Worm (Caenorhabditis elegans) whole organism, mixed stage, embryonic: ENCODE results near the gene cwp-5.

Experiments used
- M03D4.4 ChIP-seq: sonication (generic microtip); optimal IDR thresholded peaks from 2 replicates; lab custom pipeline; 2017; ENCODE audit warnings: mild to moderate bottlenecking, missing genetic modification characterization, missing compliant biosample characterization
- bed-3 ChIP-seq: fragments of 200-800 bp; sonication (Bioruptor generic); optimal IDR thresholded peaks from 3 replicates; lab custom pipeline; 2018; ENCODE audit warnings: mild to moderate bottlenecking, missing genetic modification characterization, moderate library complexity, missing compliant biosample characterization
- blmp-1 ChIP-seq: fragments of 150-350 bp; optimal IDR thresholded peaks from 2 replicates; lab custom pipeline; 2014; ENCODE audit warnings: missing biosample characterization, missing genetic modification characterization
- ceh-39 ChIP-seq: fragments of 150-350 bp; optimal IDR thresholded peaks from 2 replicates; lab custom pipeline; 2014; ENCODE audit warnings: missing biosample characterization, missing genetic modification characterization
- ceh-43 ChIP-seq: fragments of 200-800 bp; sonication (Bioruptor generic); optimal IDR thresholded peaks from 2 replicates; lab custom pipeline; 2018; ENCODE audit warnings: mild to moderate bottlenecking, missing genetic modification characterization, moderate library complexity, missing compliant biosample characterization
- ceh-83 ChIP-seq: fragments of 200-800 bp; sonication (Bioruptor generic); optimal IDR thresholded peaks from 2 replicates; lab custom pipeline; 2018; ENCODE audit warnings: mild to moderate bottlenecking, missing genetic modification characterization, missing compliant biosample characterization
- ces-1 ChIP-seq: fragments of 150-350 bp; optimal IDR thresholded peaks from 2 replicates; lab custom pipeline; 2014; ENCODE audit warnings: missing biosample characterization, missing genetic modification reagents, missing genetic modification characterization
- cnd-1 ChIP-seq: fragments of 200-800 bp; sonication (Bioruptor generic); optimal IDR thresholded peaks from 2 replicates; lab custom pipeline; 2018; ENCODE audit warnings: mild to moderate bottlenecking, missing genetic modification characterization, missing compliant biosample characterization
- drap-1 ChIP-seq: fragments of 200-800 bp; sonication (Bioruptor generic); optimal IDR thresholded peaks from 3 replicates; lab custom pipeline; 2018; ENCODE audit warnings: mild to moderate bottlenecking, missing genetic modification characterization, missing compliant biosample characterization
- elt-1 ChIP-seq: sonication (generic microtip); optimal IDR thresholded peaks from 2 replicates; lab custom pipeline; 2017; ENCODE audit warnings: missing genetic modification characterization, mild to moderate bottlenecking, missing compliant biosample characterization, antibody characterized with exemption, moderate library complexity, borderline replicate concordance; ENCODE audit not compliant: insufficient read depth
- elt-3 ChIP-seq: fragments of 150-350 bp; optimal IDR thresholded peaks from 2 replicates; lab custom pipeline; 2014; ENCODE audit warnings: missing biosample characterization, missing genetic modification characterization
- flh-1 ChIP-seq: fragments of 200-800 bp; sonication (Bioruptor generic); optimal IDR thresholded peaks from 2 replicates; lab custom pipeline; 2018; ENCODE audit warnings: mild to moderate bottlenecking, missing genetic modification characterization, moderate library complexity, missing compliant biosample characterization
- ham-2 ChIP-seq: fragments of 200-800 bp; sonication (Bioruptor generic); optimal IDR thresholded peaks from 2 replicates; lab custom pipeline; 2018; ENCODE audit warnings: mild to moderate bottlenecking, missing genetic modification characterization, missing compliant biosample characterization
- hlh-1 ChIP-seq: fragments of 150-350 bp; optimal IDR thresholded peaks from 2 replicates; lab custom pipeline; 2014; ENCODE audit warnings: missing biosample characterization, missing genetic modification reagents, missing genetic modification characterization
- lin-13 ChIP-seq: fragments of 150-350 bp; optimal IDR thresholded peaks from 2 replicates; lab custom pipeline; 2014; ENCODE audit warnings: missing biosample characterization, missing genetic modification characterization
- lin-32 ChIP-seq: fragments of 200-800 bp; sonication (Bioruptor generic); optimal IDR thresholded peaks from 2 replicates; lab custom pipeline; 2018; ENCODE audit warnings: mild to moderate bottlenecking, missing genetic modification characterization, missing compliant biosample characterization
- lsy-2 ChIP-seq: fragments of 150-350 bp; optimal IDR thresholded peaks from 2 replicates; lab custom pipeline; 2014; ENCODE audit warnings: missing biosample characterization, missing genetic modification characterization
- mab-5 ChIP-seq: fragments of 150-350 bp; optimal IDR thresholded peaks from 2 replicates; lab custom pipeline; 2014; ENCODE audit warnings: missing biosample characterization, missing genetic modification characterization
- mep-1 ChIP-seq: fragments of 150-350 bp; optimal IDR thresholded peaks from 2 replicates; lab custom pipeline; 2017; ENCODE audit warnings: missing biosample characterization, missing genetic modification reagents, missing genetic modification characterization, inconsistent platforms
- mls-2 ChIP-seq: sonication (generic microtip); optimal IDR thresholded peaks from 2 replicates; lab custom pipeline; 2016; ENCODE audit warnings: mild to moderate bottlenecking, missing genetic modification characterization, moderate library complexity, missing compliant biosample characterization
- nhr-12 ChIP-seq: fragments of 150-350 bp; optimal IDR thresholded peaks from 2 replicates; lab custom pipeline; 2014; ENCODE audit warnings: missing biosample characterization, missing genetic modification characterization
- nhr-2 ChIP-seq: fragments of 150-350 bp; optimal IDR thresholded peaks from 2 replicates; lab custom pipeline; 2014; ENCODE audit warnings: missing biosample characterization, missing genetic modification characterization
- nhr-237 ChIP-seq: fragments of 150-350 bp; optimal IDR thresholded peaks from 2 replicates; lab custom pipeline; 2014; ENCODE audit warnings: missing biosample characterization, missing genetic modification characterization
- nhr-28 ChIP-seq: fragments of 150-350 bp; optimal IDR thresholded peaks from 2 replicates; lab custom pipeline; 2014; ENCODE audit warnings: missing biosample characterization, missing genetic modification characterization
- nhr-76 ChIP-seq: sonication (generic microtip); optimal IDR thresholded peaks from 2 replicates; lab custom pipeline; 2017; ENCODE audit warnings: missing biosample characterization, missing genetic modification characterization
- pha-4 ChIP-seq: fragments of 150-350 bp; optimal IDR thresholded peaks from 2 replicates; lab custom pipeline; 2018; ENCODE audit warnings: missing biosample characterization, missing genetic modification reagents, missing genetic modification characterization
- sem-2 ChIP-seq: fragments of 200-800 bp; sonication (Bioruptor generic); optimal IDR thresholded peaks from 2 replicates; lab custom pipeline; 2018; ENCODE audit warnings: mild to moderate bottlenecking, missing genetic modification characterization, missing compliant biosample characterization
- snpc-4 ChIP-seq: fragments of 150-350 bp; optimal IDR thresholded peaks from 2 replicates; lab custom pipeline; 2014; ENCODE audit warnings: missing biosample characterization, missing genetic modification characterization
- sptf-1 ChIP-seq: sonication (generic microtip); optimal IDR thresholded peaks from 2 replicates; lab custom pipeline; 2017; ENCODE audit warnings: mild to moderate bottlenecking, missing genetic modification characterization, moderate library complexity, missing compliant biosample characterization
- tbx-8 ChIP-seq: fragments of 200-800 bp; sonication (Bioruptor generic); optimal IDR thresholded peaks from 2 replicates; lab custom pipeline; 2018; ENCODE audit warnings: mild to moderate bottlenecking, missing genetic modification characterization, moderate library complexity, missing compliant biosample characterization
- unc-120 ChIP-seq: sonication (generic microtip); optimal IDR thresholded peaks from 2 replicates; lab custom pipeline; 2017; ENCODE audit warnings: missing genetic modification characterization, missing compliant biosample characterization; ENCODE audit not compliant: poor library complexity, severe bottlenecking
- unc-39 ChIP-seq: fragments of 150-350 bp; optimal IDR thresholded peaks from 2 replicates; lab custom pipeline; 2014; ENCODE audit warnings: missing biosample characterization, missing genetic modification characterization
- unc-62 ChIP-seq: fragments of 150-350 bp; optimal IDR thresholded peaks from 2 replicates; lab custom pipeline; 2014; ENCODE audit warnings: missing biosample characterization, missing genetic modification reagents, missing genetic modification characterization
- zip-8 ChIP-seq: fragments of 150-350 bp; optimal IDR thresholded peaks from 2 replicates; lab custom pipeline; 2014; ENCODE audit warnings: missing biosample characterization, missing genetic modification characterization
- ztf-11 ChIP-seq: fragments of 150-350 bp; optimal IDR thresholded peaks from 2 replicates; lab custom pipeline; 2014; ENCODE audit warnings: missing biosample characterization, missing genetic modification characterization

cwp-5 gene

DNA sequence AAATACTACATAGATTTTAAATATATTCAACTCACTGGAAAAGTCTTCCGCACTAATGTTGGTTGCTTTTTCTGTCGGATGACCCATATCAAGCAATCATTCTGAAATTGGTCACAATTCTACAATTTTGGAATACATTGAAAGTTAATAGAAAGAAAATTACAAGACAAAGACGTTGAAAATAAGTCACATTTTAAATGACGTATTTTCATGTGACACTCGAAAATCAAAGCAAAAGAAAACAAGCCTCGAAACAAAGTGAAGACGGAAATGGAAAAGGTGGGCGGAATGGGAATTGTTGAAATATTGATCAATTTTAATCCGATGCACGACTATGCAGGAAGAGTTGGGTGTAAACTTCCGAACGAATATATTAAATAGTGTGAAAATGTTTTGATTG, 19.8 kb downstream of the cwp-5 start, which contains the start of gene mob-2:
TSS of gene mob-2 (minus strand) at position 101 of the 400 bp plus-strand sequence.
- TF ChIP-seq lin-32 (GFP tag; lab: Kevin White, UChicago) = no peak
- no peak for TF ChIP-seq flh-1
- no peak for TF ChIP-seq ceh-43 (GFP tag; lab: Kevin White, UChicago)
- no peak for TF ChIP-seq elt-3 (tag; lab: Kevin White, UChicago)
- TF ChIP-seq nhr-12 (tag; lab: Kevin White, UChicago) = no peak
- no peak for TF ChIP-seq mep-1 (tag; lab: Kevin White, UChicago)
- TF ChIP-seq sem-2 (GFP tag; lab: Kevin White, UChicago) = no peak
- TF ChIP-seq snpc-4 (tag; lab: Kevin White, UChicago) = no peak
- TF ChIP-seq zip-8 (tag; lab: Kevin White, UChicago) = no peak
- no peak for TF ChIP-seq cnd-1 (tag; lab: Kevin White, UChicago)
- TF ChIP-seq blmp-1 (tag; lab: Kevin White, UChicago) = no peak
- TF ChIP-seq sptf-1 (tag; lab: Kevin White, UChicago) = no peak
- no peak for TF ChIP-seq mls-2 (tag; lab: Kevin White, UChicago)
- no peak for TF ChIP-seq elt-1 (tag; lab: Kevin White, UChicago)
- no peak for TF ChIP-seq nhr-2 (tag; lab: Kevin White, UChicago)

DNA sequence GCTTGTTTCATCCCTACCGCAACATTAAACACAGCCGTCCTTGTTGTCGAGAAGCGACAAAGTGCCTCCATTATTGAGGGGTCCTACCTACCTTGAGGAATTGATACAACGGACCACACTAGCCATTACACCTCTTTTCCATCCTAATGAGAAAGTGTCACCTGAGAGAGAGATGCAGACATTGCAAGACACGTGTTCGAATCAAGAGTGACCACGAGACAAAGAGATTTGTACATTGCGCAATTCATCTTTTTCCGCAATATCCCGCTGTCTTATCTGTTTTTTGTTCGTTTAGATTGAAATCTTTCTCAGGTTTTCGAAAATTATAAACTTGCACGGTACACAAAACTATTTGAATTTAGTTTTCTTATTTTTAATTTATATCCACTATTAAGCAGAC, 20.6 kb downstream of the cwp-5 start:
- TF ChIP-seq nhr-237 (no peak), hlh-1 (tag; lab: Kevin White, UChicago) (peak; percentile 97), blmp-1 (tag; lab: Kevin White, UChicago) (no peak), ceh-43 (GFP tag; lab: Kevin White, UChicago) (no peak), mls-2 (tag; lab: Kevin White, UChicago) (peak; percentile 27), tbx-8 (no peak), unc-39 (tag; lab: Kevin White, UChicago) (no peak), elt-1 (tag; lab: Kevin White, UChicago) (peak; percentile 94), lsy-2 (tag; lab: Kevin White, UChicago) (peak; percentile 2), ces-1 (GFP tag; lab: Kevin White, UChicago) (peak; percentile 23), ztf-11 (tag; lab: Kevin White, UChicago) (no peak), M03D4.4 (tag; lab: Kevin White, UChicago) (no peak), mep-1 (tag; lab: Kevin White, UChicago) (no peak), cnd-1 (tag; lab: Kevin White, UChicago) (no peak), ceh-83 (GFP tag; lab: Kevin White, UChicago) (no peak), nhr-76 (tag; lab: Kevin White, UChicago) (no peak), snpc-4 (tag; lab: Kevin White, UChicago) (no peak), flh-1 (no peak), bed-3 (GFP tag; lab: Kevin White, UChicago) (no peak), drap-1 (no peak), sptf-1 (tag; lab: Kevin White, UChicago) (no peak), mab-5 (tag; lab: Kevin White, UChicago) (no peak), nhr-28 (tag; lab: Kevin White, UChicago) (no peak), unc-62 (GFP tag; lab: Kevin White, UChicago) (peak; percentile 84), nhr-2 (tag; lab: Kevin White, UChicago) (peak; percentile 88), unc-120 (tag; lab: Kevin White, UChicago) (peak; percentile 70), sem-2 (GFP tag; lab: Kevin White, UChicago) (no peak), lin-13 (no peak), ceh-39 (no peak), nhr-12 (tag; lab: Kevin White, UChicago) (no peak), zip-8 (tag; lab: Kevin White, UChicago) (peak; percentile 72), lin-32 (GFP tag; lab: Kevin White, UChicago) (no peak), elt-3 (tag; lab: Kevin White, UChicago) (no peak), ham-2 (GFP tag; lab: Kevin White, UChicago) (peak; percentile 33), pha-4 (no peak)

DNA sequence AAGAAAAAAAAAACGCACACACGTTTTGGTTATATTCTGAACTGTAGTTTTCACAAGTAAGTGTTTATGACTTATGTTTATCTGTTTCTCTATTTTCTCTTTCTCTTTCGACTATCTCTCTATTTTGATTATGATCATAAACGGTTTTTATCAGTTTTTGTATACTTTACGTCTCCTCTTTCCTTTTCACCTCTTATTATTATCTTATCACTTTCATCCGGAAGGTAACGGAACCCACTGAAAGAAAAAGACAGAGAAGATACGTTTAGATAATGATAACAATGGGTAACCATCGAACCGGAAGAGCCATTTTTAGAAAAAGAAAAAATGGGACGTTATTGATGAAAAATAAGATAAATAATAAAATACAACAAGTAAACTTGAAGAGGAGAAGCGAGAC, 24.1 kb downstream of the cwp-5 start:
- TF ChIP-seq elt-3 (tag; lab: Kevin White, UChicago) = peak; percentile 57
- peak; percentile 17 for TF ChIP-seq blmp-1 (tag; lab: Kevin White, UChicago)
- TF ChIP-seq bed-3 (GFP tag; lab: Kevin White, UChicago) = no peak
